Worm (Caenorhabditis elegans) whole organism, L1 larva: Measurements from ENCODE around the gene ckb-1.

Source experiments
- dpl-1 ChIP-seq, 3 experiments: fragments of 150-350 bp in 2 of 3; sonication (generic microtip) in 1 of 3; optimal IDR thresholded peaks; 2 replicates each; lab custom pipeline; 2014 to 2017; ENCODE audit warnings: missing biosample characterization in 3 of 3, missing genetic modification characterization in 3 of 3, missing genetic modification reagents in 3 of 3
- jun-1 ChIP-seq: fragments of 150-350 bp; optimal IDR thresholded peaks from 2 replicates; lab custom pipeline; 2014; ENCODE audit warnings: missing biosample characterization, missing genetic modification reagents, missing genetic modification characterization
- lir-3 ChIP-seq: sonication (generic microtip); optimal IDR thresholded peaks from 2 replicates; lab custom pipeline; 2016; ENCODE audit warnings: mild to moderate bottlenecking, missing genetic modification characterization, moderate library complexity, missing compliant biosample characterization; ENCODE audit not compliant: poor library complexity
- nhr-11 ChIP-seq: fragments of 150-350 bp; optimal IDR thresholded peaks from 2 replicates; lab custom pipeline; 2014; ENCODE audit warnings: missing biosample characterization, missing genetic modification characterization
- nhr-28 ChIP-seq: fragments of 150-350 bp; optimal IDR thresholded peaks from 2 replicates; lab custom pipeline; 2014; ENCODE audit warnings: missing biosample characterization, missing genetic modification characterization
- nhr-71 ChIP-seq: sonication (generic microtip); optimal IDR thresholded peaks from 2 replicates; lab custom pipeline; 2016; ENCODE audit warnings: mild to moderate bottlenecking, missing genetic modification characterization, moderate library complexity, missing compliant biosample characterization
- tbx-2 ChIP-seq: sonication (generic microtip); optimal IDR thresholded peaks from 2 replicates; lab custom pipeline; 2016; ENCODE audit warnings: missing genetic modification characterization, missing compliant biosample characterization
- unc-130 ChIP-seq: fragments of 150-350 bp; optimal IDR thresholded peaks from 2 replicates; lab custom pipeline; 2017; ENCODE audit warnings: missing biosample characterization, missing genetic modification characterization, inconsistent platforms
- unc-86 ChIP-seq: sonication (generic microtip); optimal IDR thresholded peaks from 2 replicates; lab custom pipeline; 2016; ENCODE audit warnings: missing genetic modification characterization, missing compliant biosample characterization

- TF ChIP-seq nhr-11 (tag; lab: Kevin White, UChicago) (no peak), jun-1 (tag; lab: Kevin White, UChicago) (no peak), nhr-71 (no peak), dpl-1 (GFP tag; optimal IDR thresholded peaks at IDR 0.05; lab: Kevin White, UChicago) (no peak), lir-3 (tag; lab: Kevin White, UChicago) (no peak), unc-130 (tag; lab: Kevin White, UChicago) (no peak), tbx-2 (tag; lab: Kevin White, UChicago) (no peak), nhr-28 (tag; lab: Kevin White, UChicago) (no peak), unc-86 (tag; lab: Kevin White, UChicago) (no peak)
These were observed 36.1 kb downstream of the ckb-1 start, which contains the start of gene R07E5.15 for ce11 chrIII:4401142-4401541.
